Worm (Caenorhabditis elegans) whole organism, late embryonic: ENCODE results near the gene srh-44.

Experiments used
- F13H6.1 ChIP-seq: sonication (generic microtip); optimal IDR thresholded peaks from 2 replicates; lab custom pipeline; 2016; ENCODE audit warnings: missing genetic modification characterization, missing compliant biosample characterization
- K02D7.2 ChIP-seq: sonication (generic microtip); optimal IDR thresholded peaks from 2 replicates; lab custom pipeline; 2017; ENCODE audit warnings: mild to moderate bottlenecking, missing genetic modification characterization, missing compliant biosample characterization
- K09A11.1 ChIP-seq: sonication (generic microtip); optimal IDR thresholded peaks from 2 replicates; lab custom pipeline; 2017; ENCODE audit warnings: antibody characterized with exemption, mild to moderate bottlenecking, missing genetic modification characterization, missing compliant biosample characterization; ENCODE audit not compliant: insufficient read depth
- T23F11.4 ChIP-seq: fragments of 200-800 bp; sonication (Bioruptor generic); optimal IDR thresholded peaks from 2 replicates; lab custom pipeline; 2018; ENCODE audit warnings: mild to moderate bottlenecking, missing genetic modification characterization, missing compliant biosample characterization
- Y22D7AL.16 ChIP-seq: sonication (generic microtip); optimal IDR thresholded peaks from 2 replicates; lab custom pipeline; 2016; ENCODE audit warnings: missing genetic modification characterization, missing compliant biosample characterization
- ahr-1 ChIP-seq: sonication (generic microtip); optimal IDR thresholded peaks from 2 replicates; lab custom pipeline; 2016; ENCODE audit warnings: missing genetic modification characterization, missing compliant biosample characterization
- ceh-14 ChIP-seq: sonication (generic microtip); optimal IDR thresholded peaks from 2 replicates; lab custom pipeline; 2016; ENCODE audit warnings: missing genotype, missing genetic modification characterization, missing compliant biosample characterization
- ceh-18 ChIP-seq: sonication (generic microtip); optimal IDR thresholded peaks from 2 replicates; lab custom pipeline; 2016; ENCODE audit warnings: missing genetic modification characterization, missing compliant biosample characterization
- ceh-2 ChIP-seq: sonication (generic microtip); optimal IDR thresholded peaks from 2 replicates; lab custom pipeline; 2016; ENCODE audit warnings: missing genotype, missing genetic modification characterization, missing compliant biosample characterization
- ceh-22 ChIP-seq: sonication (generic microtip); optimal IDR thresholded peaks from 2 replicates; lab custom pipeline; 2017; ENCODE audit warnings: missing biosample characterization, missing genetic modification characterization
- ceh-31 ChIP-seq: sonication (generic microtip); optimal IDR thresholded peaks from 2 replicates; lab custom pipeline; 2016; ENCODE audit warnings: missing genetic modification characterization, missing compliant biosample characterization
- ceh-34 ChIP-seq: sonication (generic microtip); optimal IDR thresholded peaks from 2 replicates; lab custom pipeline; 2016; ENCODE audit warnings: mild to moderate bottlenecking, missing genetic modification characterization, missing compliant biosample characterization
- ceh-48 ChIP-seq: sonication (generic microtip); optimal IDR thresholded peaks from 2 replicates; lab custom pipeline; 2016; ENCODE audit warnings: missing genetic modification characterization, inconsistent platforms, missing compliant biosample characterization
- che-1 ChIP-seq: sonication (generic microtip); optimal IDR thresholded peaks from 2 replicates; lab custom pipeline; 2016; ENCODE audit warnings: mild to moderate bottlenecking, missing genetic modification characterization, missing compliant biosample characterization
- dmd-4 ChIP-seq: sonication (generic microtip); optimal IDR thresholded peaks from 2 replicates; lab custom pipeline; 2016; ENCODE audit warnings: borderline replicate concordance, missing genetic modification characterization, missing compliant biosample characterization
- dve-1 ChIP-seq: sonication (generic microtip); optimal IDR thresholded peaks from 2 replicates; lab custom pipeline; 2017; ENCODE audit warnings: antibody characterized with exemption, mild to moderate bottlenecking, missing genetic modification characterization, missing compliant biosample characterization
- elt-2 ChIP-seq: sonication (generic microtip); optimal IDR thresholded peaks from 2 replicates; lab custom pipeline; 2016; ENCODE audit warnings: missing genetic modification reagents, missing genetic modification characterization, missing compliant biosample characterization
- elt-4 ChIP-seq: sonication (generic microtip); optimal IDR thresholded peaks from 2 replicates; lab custom pipeline; 2016; ENCODE audit warnings: missing genetic modification characterization, missing compliant biosample characterization
- ets-4 ChIP-seq: sonication (generic microtip); optimal IDR thresholded peaks from 2 replicates; lab custom pipeline; 2016; ENCODE audit warnings: missing genetic modification characterization, missing compliant biosample characterization
- fkh-10 ChIP-seq: fragments of 150-350 bp; optimal IDR thresholded peaks from 2 replicates; lab custom pipeline; 2014; ENCODE audit warnings: missing biosample characterization, missing genetic modification reagents, missing genetic modification characterization
- gmeb-2 ChIP-seq: sonication (generic microtip); optimal IDR thresholded peaks from 2 replicates; lab custom pipeline; 2016; ENCODE audit warnings: missing genetic modification characterization, inconsistent platforms, missing compliant biosample characterization
- hlh-13 ChIP-seq: fragments of 200-800 bp; sonication (Bioruptor generic); optimal IDR thresholded peaks from 2 replicates; lab custom pipeline; 2018; ENCODE audit warnings: mild to moderate bottlenecking, missing genetic modification characterization, missing compliant biosample characterization
- hlh-30 ChIP-seq: sonication (generic microtip); optimal IDR thresholded peaks from 2 replicates; lab custom pipeline; 2017; ENCODE audit warnings: antibody characterized with exemption, missing genetic modification characterization, missing compliant biosample characterization; ENCODE audit not compliant: insufficient read depth
- lim-6 ChIP-seq: sonication (generic microtip); optimal IDR thresholded peaks from 2 replicates; lab custom pipeline; 2016; ENCODE audit warnings: missing genetic modification characterization, missing compliant biosample characterization
- nhr-11 ChIP-seq: fragments of 150-350 bp; optimal IDR thresholded peaks from 2 replicates; lab custom pipeline; 2014; ENCODE audit warnings: missing biosample characterization, missing genetic modification characterization
- npax-4 ChIP-seq: sonication (generic microtip); optimal IDR thresholded peaks from 2 replicates; lab custom pipeline; 2016; ENCODE audit warnings: missing genetic modification characterization, missing compliant biosample characterization
- pag-3 ChIP-seq: sonication (generic microtip); optimal IDR thresholded peaks from 2 replicates; lab custom pipeline; 2016; ENCODE audit warnings: missing compliant biosample characterization, missing genetic modification characterization, borderline replicate concordance
- pat-9 ChIP-seq: fragments of 200-800 bp; sonication (Bioruptor generic); optimal IDR thresholded peaks from 2 replicates; lab custom pipeline; 2018; ENCODE audit warnings: mild to moderate bottlenecking, missing genetic modification characterization, moderate library complexity, missing compliant biosample characterization
- pax-1 ChIP-seq: fragments of 150-350 bp; optimal IDR thresholded peaks from 2 replicates; lab custom pipeline; 2014; ENCODE audit warnings: missing biosample characterization, missing genetic modification characterization
- pha-4 ChIP-seq: fragments of 150-350 bp; optimal IDR thresholded peaks from 2 replicates; lab custom pipeline; 2018; ENCODE audit warnings: missing biosample characterization, missing genetic modification reagents, missing genetic modification characterization
- pros-1 ChIP-seq: fragments of 150-350 bp; optimal IDR thresholded peaks from 2 replicates; lab custom pipeline; 2014; ENCODE audit warnings: missing biosample characterization, missing genetic modification reagents, missing genetic modification characterization
- ref-2 ChIP-seq: sonication (generic microtip); optimal IDR thresholded peaks from 2 replicates; lab custom pipeline; 2016; ENCODE audit warnings: missing genetic modification characterization, missing compliant biosample characterization
- tbx-2 ChIP-seq: sonication (generic microtip); optimal IDR thresholded peaks from 2 replicates; lab custom pipeline; 2016; ENCODE audit warnings: missing genetic modification characterization, missing compliant biosample characterization
- ttx-3 ChIP-seq: sonication (generic microtip); optimal IDR thresholded peaks from 2 replicates; lab custom pipeline; 2016; ENCODE audit warnings: missing genetic modification reagents, missing genetic modification characterization, missing compliant biosample characterization
- unc-3 ChIP-seq, 2 experiments: fragments of 200-800 bp in 1 of 2; sonication (Bioruptor generic) in 1 of 2; sonication (generic microtip) in 1 of 2; conservative IDR thresholded peaks in 1 of 2; optimal IDR thresholded peaks in 1 of 2; 2 replicates each; pipeline versions ENCODE4 v1.3.6 to Lab custom; 2016 to 2022; ENCODE audit warnings: missing compliant biosample characterization in 2 of 2, missing genetic modification characterization in 2 of 2, missing genetic modification reagents in 1 of 2
- unc-42 ChIP-seq: sonication (generic microtip); optimal IDR thresholded peaks from 2 replicates; lab custom pipeline; 2016; ENCODE audit warnings: missing genotype, missing genetic modification characterization, missing compliant biosample characterization
- zip-5 ChIP-seq: sonication (generic microtip); optimal IDR thresholded peaks from 2 replicates; lab custom pipeline; 2016; ENCODE audit warnings: missing genetic modification characterization, missing compliant biosample characterization
- ztf-16 ChIP-seq: sonication (generic microtip); optimal IDR thresholded peaks from 2 replicates; lab custom pipeline; 2017; ENCODE audit warnings: missing genetic modification characterization, missing compliant biosample characterization

srh-44 gene

ce11 chrII:11484600-11484999 is 30.3 kb upstream of the srh-44 start (continued):
- peak; percentile 98 for TF ChIP-seq elt-2
- TF ChIP-seq lim-6 (tag; lab: Kevin White, UChicago) = peak; percentile 76
- TF ChIP-seq unc-42 = peak; percentile 70
- TF ChIP-seq gmeb-2 (tag; lab: Kevin White, UChicago) = peak; percentile 97
- TF ChIP-seq hlh-13 (GFP tag; lab: Kevin White, UChicago) = peak; percentile 93
- peak; percentile 85 for TF ChIP-seq ceh-31 (tag; lab: Kevin White, UChicago)
- TF ChIP-seq pag-3 (tag; lab: Kevin White, UChicago) = peak; percentile 80
- peak; percentile 89 for TF ChIP-seq ahr-1
- TF ChIP-seq ceh-18 (tag; lab: Kevin White, UChicago) = peak; percentile 91
- TF ChIP-seq ceh-14 (tag; lab: Kevin White, UChicago) = peak; percentile 94
- TF ChIP-seq dve-1 = peak; percentile 88
- peak; percentile 90 for TF ChIP-seq dmd-4
- peak; percentile 84 for TF ChIP-seq K09A11.1 (tag; lab: Kevin White, UChicago)
- TF ChIP-seq ref-2 = peak; percentile 96
- TF ChIP-seq npax-4 (tag; lab: Kevin White, UChicago) = peak; percentile 95
- peak; percentile 95 for TF ChIP-seq F13H6.1 (tag; lab: Kevin White, UChicago)
- peak; percentile 96 for TF ChIP-seq che-1 (tag; lab: Kevin White, UChicago)
- TF ChIP-seq pros-1 (tag; lab: Kevin White, UChicago) = no peak
- no peak for TF ChIP-seq fkh-10
- TF ChIP-seq pha-4 (tag; lab: Kevin White, UChicago) = no peak
- TF ChIP-seq ets-4 (tag; lab: Kevin White, UChicago) = peak; percentile 56
- TF ChIP-seq ceh-48 = peak; percentile 94
- peak; percentile 84 for TF ChIP-seq zip-5
- TF ChIP-seq nhr-11 (tag; lab: Kevin White, UChicago) = no peak
- TF ChIP-seq hlh-30 = peak; percentile 78

DNA sequence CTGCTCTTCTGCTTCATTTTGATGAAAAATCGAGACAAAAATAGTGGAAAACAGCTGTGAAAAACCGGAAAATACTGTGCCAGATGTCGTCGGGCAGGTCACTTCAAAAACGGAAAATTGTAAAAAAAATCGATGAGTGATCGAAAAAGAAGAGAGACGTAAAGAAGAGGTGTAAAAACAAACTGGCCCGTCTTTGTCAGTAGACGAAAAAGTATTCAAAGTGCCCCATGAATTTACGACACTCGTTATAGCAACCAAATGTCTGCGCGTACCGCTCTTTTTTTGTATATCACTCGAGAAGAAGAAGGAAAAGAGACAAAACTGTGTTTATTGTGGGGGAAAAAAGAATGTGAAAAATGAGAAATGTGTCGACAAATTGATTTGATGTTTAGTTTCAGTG is 29.7 kb upstream of the srh-44 start, which contains the start of gene twk-5:
Gene twk-5 (minus strand): TSS at position 101 of the 400 bp plus-strand sequence.
- no peak for TF ChIP-seq ceh-31 (tag; lab: Kevin White, UChicago)
- TF ChIP-seq pha-4 (tag; lab: Kevin White, UChicago) = no peak
- no peak for TF ChIP-seq pag-3 (tag; lab: Kevin White, UChicago)
- no peak for TF ChIP-seq unc-42
- TF ChIP-seq ceh-48 = no peak
- no peak for TF ChIP-seq unc-3 (GFP tag; conservative IDR thresholded peaks at IDR 0.05; lab: Robert Waterston, UW)
- TF ChIP-seq unc-3 (tag; optimal IDR thresholded peaks at IDR 0.05; lab: Kevin White, UChicago) = no peak
- TF ChIP-seq Y22D7AL.16 (tag; lab: Kevin White, UChicago) = no peak
- no peak for TF ChIP-seq gmeb-2 (tag; lab: Kevin White, UChicago)
- no peak for TF ChIP-seq ceh-34 (tag; lab: Kevin White, UChicago)
- TF ChIP-seq tbx-2 = no peak
- TF ChIP-seq pros-1 (tag; lab: Kevin White, UChicago) = no peak
- TF ChIP-seq pat-9 (tag; lab: Kevin White, UChicago) = no peak
- TF ChIP-seq ceh-2 (tag; lab: Kevin White, UChicago) = no peak
- TF ChIP-seq ztf-16 (tag; lab: Kevin White, UChicago) = no peak
- TF ChIP-seq pax-1 (tag; lab: Kevin White, UChicago) = no peak

ce11 chrII:11486698-11487234 is 28.1 kb upstream of the srh-44 start, which contains the start of gene ttr-18:
TSS of gene ttr-18 (minus strand) at chrII:11486748.
- TF ChIP-seq dmd-4 (no peak), ceh-22 (tag; lab: Kevin White, UChicago) (no peak), ceh-18 (tag; lab: Kevin White, UChicago) (no peak), zip-5 (no peak), F13H6.1 (tag; lab: Kevin White, UChicago) (no peak), ceh-31 (tag; lab: Kevin White, UChicago) (no peak), elt-4 (tag; lab: Kevin White, UChicago) (no peak), K02D7.2 (tag; lab: Kevin White, UChicago) (no peak), T23F11.4 (GFP tag; lab: Kevin White, UChicago) (no peak), lim-6 (tag; lab: Kevin White, UChicago) (no peak), pax-1 (tag; lab: Kevin White, UChicago) (no peak), gmeb-2 (tag; lab: Kevin White, UChicago) (no peak), ttx-3 (no peak), ets-4 (tag; lab: Kevin White, UChicago) (no peak)
